Fruit fly (Drosophila melanogaster) whole organism, embryonic: Measurements from ENCODE around the gene rno.

Experiments
- Asciz ChIP-seq: fragments of 200-800 bp; sonication (Bioruptor generic); optimal IDR thresholded peaks from 2 replicates; lab custom pipeline; 2017; ENCODE audit warnings: missing biosample characterization, mild to moderate bottlenecking, missing genetic modification characterization, missing genetic modification reagents
- Bdp1 ChIP-seq: fragments of 200-800 bp; sonication (Bioruptor generic); optimal IDR thresholded peaks from 3 replicates; lab custom pipeline; 2016; ENCODE audit warnings: missing biosample characterization, missing genetic modification characterization
- CG10209 ChIP-seq: fragments of 200-800 bp; sonication (Bioruptor generic); optimal IDR thresholded peaks from 3 replicates; lab custom pipeline; 2017; ENCODE audit warnings: missing biosample characterization, mild to moderate bottlenecking, missing genetic modification characterization, missing genetic modification reagents
- CG10654 ChIP-seq: fragments of 200-800 bp; sonication (Bioruptor generic); optimal IDR thresholded peaks from 2 replicates; lab custom pipeline; 2016; ENCODE audit warnings: missing biosample characterization, missing genetic modification characterization
- CG10959 ChIP-seq: fragments of 200-800 bp; sonication (Bioruptor generic); IDR thresholded peaks from 2 replicates; pipeline ENCODE4 v1.3.6; 2022; ENCODE audit warnings: missing biosample characterization, missing genetic modification characterization
- CG11696 ChIP-seq: fragments of 200-800 bp; sonication (Bioruptor generic); IDR thresholded peaks from 2 replicates; pipeline ENCODE4 v1.3.6; 2022; ENCODE audit warnings: missing biosample characterization, missing genetic modification characterization
- CG12104 ChIP-seq: fragments of 200-800 bp; sonication (Bioruptor generic); optimal IDR thresholded peaks from 3 replicates; lab custom pipeline; 2016; ENCODE audit warnings: missing biosample characterization, missing genetic modification characterization
- CG12391 ChIP-seq: fragments of 200-800 bp; sonication (Bioruptor generic); optimal IDR thresholded peaks from 3 replicates; lab custom pipeline; 2018; ENCODE audit warnings: missing biosample characterization, mild to moderate bottlenecking, missing genetic modification characterization, moderate library complexity
- CG13287 ChIP-seq: fragments of 200-800 bp; sonication (Bioruptor generic); IDR thresholded peaks from 2 replicates; pipeline ENCODE4 v1.3.6; 2022; ENCODE audit warnings: missing biosample characterization, missing genetic modification characterization; ENCODE audit not compliant: partially characterized antibody
- CG14667 ChIP-seq: fragments of 200-800 bp; sonication (Bioruptor generic); IDR thresholded peaks from 2 replicates; pipeline ENCODE4 v1.3.6; 2022; ENCODE audit warnings: missing biosample characterization, missing genetic modification characterization
- CG1603 ChIP-seq: fragments of 200-800 bp; sonication (Bioruptor generic); optimal IDR thresholded peaks from 2 replicates; lab custom pipeline; 2019; ENCODE audit warnings: missing biosample characterization, mild to moderate bottlenecking, missing genetic modification characterization, moderate library complexity
- CG18619 ChIP-seq: fragments of 200-800 bp; sonication (Bioruptor generic); optimal IDR thresholded peaks from 3 replicates; lab custom pipeline; 2017; ENCODE audit warnings: missing biosample characterization, mild to moderate bottlenecking, missing genetic modification characterization
- CG2712 ChIP-seq: fragments of 200-800 bp; optimal IDR thresholded peaks from 3 replicates; lab custom pipeline; 2019; ENCODE audit warnings: missing biosample characterization, mild to moderate bottlenecking, missing genetic modification characterization, moderate library complexity
- CG32767 ChIP-seq: fragments of 200-800 bp; sonication (Bioruptor generic); IDR thresholded peaks from 2 replicates; pipeline ENCODE4 v1.3.6; 2022; ENCODE audit warnings: missing biosample characterization, missing genetic modification characterization
- CG3407 ChIP-seq: fragments of 200-800 bp; sonication (Bioruptor generic); optimal IDR thresholded peaks from 2 replicates; lab custom pipeline; 2018; ENCODE audit warnings: missing biosample characterization, mild to moderate bottlenecking, missing genetic modification characterization
- CG4424 ChIP-seq: fragments of 200-800 bp; sonication (Bioruptor generic); optimal IDR thresholded peaks from 3 replicates; lab custom pipeline; 2016; ENCODE audit warnings: missing biosample characterization, missing genetic modification characterization
- CG4707 ChIP-seq: fragments of 200-800 bp; sonication (Bioruptor generic); optimal IDR thresholded peaks from 2 replicates; lab custom pipeline; 2018; ENCODE audit warnings: missing biosample characterization, mild to moderate bottlenecking, missing genetic modification characterization, moderate library complexity
- CG6175 ChIP-seq: fragments of 200-800 bp; sonication (Bioruptor generic); IDR thresholded peaks from 3 replicates; pipeline ENCODE4 v1.3.6; 2022; ENCODE audit warnings: missing biosample characterization, missing genetic modification characterization
- Dfd ChIP-seq, 2 experiments: fragments of >200 bp; optimal IDR thresholded peaks; 2 replicates each; lab custom pipeline; 2017; ENCODE audit warnings: missing biosample characterization in 2 of 2, missing genetic modification characterization in 2 of 2
- Elba2 ChIP-seq: fragments of 200-800 bp; sonication (Bioruptor generic); optimal IDR thresholded peaks from 3 replicates; lab custom pipeline; 2016; ENCODE audit warnings: missing biosample characterization, missing genetic modification characterization
- Fer3 ChIP-seq: fragments of 200-800 bp; sonication (Bioruptor generic); optimal IDR thresholded peaks from 2 replicates; lab custom pipeline; 2018; ENCODE audit warnings: missing biosample characterization, mild to moderate bottlenecking, missing genetic modification characterization, moderate library complexity
- Gug ChIP-seq: fragments of 200-800 bp; sonication (Bioruptor generic); IDR thresholded peaks from 4 replicates; pipeline ENCODE4 v1.3.6; 2022; ENCODE audit warnings: missing biosample characterization, missing genetic modification characterization
- H15 ChIP-seq: fragments of 200-800 bp; sonication (Bioruptor generic); IDR thresholded peaks from 3 replicates; pipeline ENCODE4 v1.3.6; 2022; ENCODE audit warnings: missing biosample characterization, missing genetic modification characterization
- HHEX ChIP-seq: fragments of 200-800 bp; sonication (Bioruptor generic); optimal IDR thresholded peaks from 3 replicates; lab custom pipeline; 2017; ENCODE audit warnings: missing biosample characterization, mild to moderate bottlenecking, missing genetic modification characterization, missing genetic modification reagents
- HLH4C ChIP-seq: fragments of 200-800 bp; sonication (Bioruptor generic); IDR thresholded peaks from 3 replicates; pipeline ENCODE4 v1.3.6; 2022; ENCODE audit warnings: missing biosample characterization, missing genetic modification characterization; ENCODE audit not compliant: partially characterized antibody
- Hr3 ChIP-seq: fragments of 200-800 bp; sonication (Bioruptor generic); optimal IDR thresholded peaks from 3 replicates; lab custom pipeline; 2016; ENCODE audit warnings: missing biosample characterization, missing genetic modification characterization
- Meics ChIP-seq: fragments of 200-800 bp; sonication (Bioruptor generic); optimal IDR thresholded peaks from 2 replicates; lab custom pipeline; 2017; ENCODE audit warnings: missing biosample characterization, mild to moderate bottlenecking, missing genetic modification characterization
- Mes4 ChIP-seq: fragments of 200-800 bp; sonication (Bioruptor generic); optimal IDR thresholded peaks from 2 replicates; lab custom pipeline; 2016; ENCODE audit warnings: missing biosample characterization, missing genetic modification characterization
- NfI ChIP-seq: fragments of 200-800 bp; sonication (Bioruptor generic); optimal IDR thresholded peaks from 3 replicates; lab custom pipeline; 2018; ENCODE audit warnings: missing biosample characterization, mild to moderate bottlenecking, missing genetic modification characterization, moderate library complexity
- Pdp1 ChIP-seq, 2 experiments: fragments of 200-800 bp; sonication (Bioruptor generic); optimal IDR thresholded peaks; 3 replicates each; lab custom pipeline; 2016; ENCODE audit warnings: missing biosample characterization in 2 of 2, missing genetic modification characterization in 2 of 2, mild to moderate bottlenecking in 1 of 2, moderate library complexity in 1 of 2
- Six4 ChIP-seq: fragments of 200-800 bp; sonication (Bioruptor generic); optimal IDR thresholded peaks from 2 replicates; lab custom pipeline; 2016; ENCODE audit warnings: missing biosample characterization, missing genetic modification characterization
- Trl ChIP-seq, 3 experiments: fragments of >200 bp in 2 of 3; fragments of 200-800 bp in 1 of 3; sonication (Bioruptor generic) in 1 of 3; optimal IDR thresholded peaks; 2 replicates in 1 of 3; 3 replicates in 2 of 3; lab custom pipeline; 2016 to 2017; ENCODE audit warnings: missing biosample characterization in 1 of 3, missing genetic modification characterization in 1 of 3
- Vsx1 ChIP-seq: fragments of 200-800 bp; sonication (Bioruptor generic); optimal IDR thresholded peaks from 2 replicates; lab custom pipeline; 2017; ENCODE audit warnings: missing biosample characterization, mild to moderate bottlenecking, missing genetic modification characterization, missing genetic modification reagents
- bsh ChIP-seq, 2 experiments: fragments of 200-800 bp; sonication (Bioruptor generic); optimal IDR thresholded peaks; 2 replicates each; lab custom pipeline; 2017 to 2018; ENCODE audit warnings: mild to moderate bottlenecking in 2 of 2, missing biosample characterization in 2 of 2, missing genetic modification characterization in 2 of 2, moderate library complexity in 1 of 2
- chinmo ChIP-seq: fragments of 200-800 bp; sonication (Bioruptor generic); IDR thresholded peaks from 4 replicates; pipeline ENCODE4 v1.3.6; 2022; ENCODE audit warnings: missing biosample characterization, missing genetic modification characterization; ENCODE audit not compliant: partially characterized antibody
- danr ChIP-seq: fragments of 200-800 bp; sonication (Bioruptor generic); IDR thresholded peaks from 2 replicates; pipeline ENCODE4 v1.3.6; 2022; ENCODE audit warnings: missing biosample characterization, missing genetic modification characterization
- dm ChIP-seq: fragments of 200-800 bp; sonication (Bioruptor generic); optimal IDR thresholded peaks from 3 replicates; lab custom pipeline; 2016; ENCODE audit warnings: missing biosample characterization, missing genetic modification characterization
- eyg ChIP-seq: fragments of 200-800 bp; sonication (Bioruptor generic); optimal IDR thresholded peaks from 3 replicates; lab custom pipeline; 2016; ENCODE audit warnings: missing biosample characterization, missing genetic modification characterization
- fd3F ChIP-seq: fragments of 200-800 bp; sonication (Bioruptor generic); optimal IDR thresholded peaks from 2 replicates; lab custom pipeline; 2018; ENCODE audit warnings: missing biosample characterization, mild to moderate bottlenecking, missing genetic modification characterization, moderate library complexity
- fd64A ChIP-seq: fragments of 200-800 bp; sonication (Bioruptor generic); optimal IDR thresholded peaks from 3 replicates; lab custom pipeline; 2018; ENCODE audit warnings: missing biosample characterization, mild to moderate bottlenecking, missing genetic modification characterization
- gcm2 ChIP-seq: fragments of 200-800 bp; sonication (Bioruptor generic); optimal IDR thresholded peaks from 2 replicates; lab custom pipeline; 2016; ENCODE audit warnings: missing biosample characterization, missing genetic modification characterization
- ham ChIP-seq: fragments of 200-800 bp; sonication (Bioruptor generic); IDR thresholded peaks from 2 replicates; pipeline ENCODE4 v1.3.6; 2022; ENCODE audit warnings: missing biosample characterization, missing genetic modification characterization
- hkb ChIP-seq, 2 experiments: fragments of 200-800 bp in 1 of 2; fragments of >200 bp in 1 of 2; sonication (Bioruptor generic) in 1 of 2; IDR thresholded peaks in 1 of 2; optimal IDR thresholded peaks in 1 of 2; 2 replicates each; pipeline versions ENCODE4 v1.3.6 to Lab custom; 2017 to 2022; ENCODE audit warnings: missing biosample characterization in 1 of 2, missing genetic modification characterization in 1 of 2
- jing ChIP-seq: fragments of 200-800 bp; sonication (Bioruptor generic); optimal IDR thresholded peaks from 2 replicates; lab custom pipeline; 2018; ENCODE audit warnings: missing biosample characterization, mild to moderate bottlenecking, missing genetic modification characterization
- mirr ChIP-seq: fragments of 200-800 bp; sonication (Bioruptor generic); optimal IDR thresholded peaks from 3 replicates; lab custom pipeline; 2018; ENCODE audit warnings: missing biosample characterization, mild to moderate bottlenecking, missing genetic modification characterization
- nau ChIP-seq: fragments of 200-800 bp; sonication (Bioruptor generic); optimal IDR thresholded peaks from 3 replicates; lab custom pipeline; 2017; ENCODE audit warnings: missing biosample characterization, mild to moderate bottlenecking, missing genetic modification characterization, missing genetic modification reagents
- phol ChIP-seq: fragments of 200-800 bp; sonication (Bioruptor generic); optimal IDR thresholded peaks from 3 replicates; lab custom pipeline; 2018; ENCODE audit warnings: missing biosample characterization, mild to moderate bottlenecking, missing genetic modification characterization, moderate library complexity
- slp2 ChIP-seq: fragments of 200-800 bp; sonication (Bioruptor generic); optimal IDR thresholded peaks from 2 replicates; lab custom pipeline; 2016; ENCODE audit warnings: missing biosample characterization, missing genetic modification characterization
- ttk ChIP-seq: fragments of 200-800 bp; sonication (Bioruptor generic); IDR thresholded peaks from 2 replicates; pipeline ENCODE4 v2.1.2; 2022; ENCODE audit warnings: missing biosample characterization, missing genetic modification characterization

The rno gene

DNA sequence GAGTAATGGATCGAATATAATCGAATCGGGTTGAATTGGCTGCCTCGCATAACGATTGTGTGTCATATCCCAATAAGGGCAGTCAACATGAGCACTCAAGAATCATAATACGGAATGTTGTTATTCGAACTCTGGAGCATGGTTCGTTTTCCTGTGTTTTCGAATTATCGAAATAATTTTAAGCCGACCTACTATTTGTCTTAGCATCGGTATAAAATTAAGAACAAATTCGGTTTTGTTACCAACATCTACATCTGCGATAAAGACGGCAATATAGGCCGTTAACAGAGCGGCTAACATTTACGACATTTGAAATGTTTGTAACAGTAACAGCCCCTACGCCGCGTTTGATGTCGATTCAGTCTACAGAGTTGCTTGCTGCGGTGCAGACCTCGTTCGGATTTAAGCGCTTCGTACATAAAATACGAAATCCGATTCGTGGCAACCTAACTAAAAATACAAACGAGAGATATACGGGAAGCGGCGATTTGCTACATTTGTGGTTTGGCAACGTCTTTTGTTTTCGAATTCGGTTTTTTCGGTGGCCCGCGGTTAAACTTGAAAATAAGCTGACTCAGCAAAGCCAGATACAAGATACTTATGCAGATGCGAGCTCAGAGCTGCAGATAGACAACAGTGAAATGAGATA is 39.0 kb downstream of the rno start (continued):
- TF ChIP-seq Bdp1 (GFP tag; lab: Kevin White, UChicago) (no peak), Dfd (GFP tag; optimal IDR thresholded peaks at IDR 0.05; lab: Kevin White, UChicago) (no peak), fd3F (GFP tag; lab: Kevin White, UChicago) (no peak), fd64A (GFP tag; lab: Kevin White, UChicago) (no peak), NfI (GFP tag; lab: Kevin White, UChicago) (no peak), CG11696 (no peak), Asciz (no peak), Hr3 (GFP tag; lab: Kevin White, UChicago) (no peak), jing (GFP tag; lab: Kevin White, UChicago) (no peak), Trl (optimal IDR thresholded peaks at IDR 0.05; lab: Kevin White, UChicago) (no peak), Trl (GFP tag; optimal IDR thresholded peaks at IDR 0.05; lab: Kevin White, UChicago) (no peak), Mes4 (GFP tag; lab: Kevin White, UChicago) (no peak), CG10654 (GFP tag; lab: Kevin White, UChicago) (no peak), HLH4C (GFP tag; lab: Robert Waterston, UW) (no peak), Vsx1 (GFP tag; lab: Kevin White, UChicago) (no peak), CG12104 (GFP tag; lab: Kevin White, UChicago) (no peak), CG10209 (GFP tag; lab: Kevin White, UChicago) (no peak), Gug (GFP tag; lab: Robert Waterston, UW) (no peak), H15 (GFP tag; lab: Robert Waterston, UW) (no peak), CG18619 (GFP tag; lab: Kevin White, UChicago) (no peak), CG10959 (GFP tag; lab: Robert Waterston, UW) (no peak), CG2712 (tag; lab: Kevin White, UChicago) (peak; percentile 2), bsh (GFP tag; optimal IDR thresholded peaks at IDR 0.05; lab: Kevin White, UChicago) (no peak), mirr (peak; percentile 72), danr (GFP tag; lab: Robert Waterston, UW) (no peak), slp2 (no peak), CG13287 (peak; percentile 44; the same call in 1 of the 2 replicates), CG12391 (no peak), CG1603 (tag; lab: Kevin White, UChicago) (peak; percentile 7), Elba2 (GFP tag; lab: Kevin White, UChicago) (no peak), CG14667 (GFP tag; lab: Robert Waterston, UW) (no peak), Pdp1 (GFP tag; optimal IDR thresholded peaks at IDR 0.05; lab: Kevin White, UChicago) (no peak), Meics (GFP tag; lab: Kevin White, UChicago) (peak; percentile 8), Fer3 (tag; lab: Kevin White, UChicago) (peak; percentile 12), gcm2 (GFP tag; lab: Kevin White, UChicago) (peak; percentile 5), phol (tag; lab: Kevin White, UChicago) (no peak), CG6175 (GFP tag; lab: Robert Waterston, UW) (no peak; the same call in 2 of the 3 replicates), chinmo (GFP tag; lab: Robert Waterston, UW) (peak; percentile 95; the same call in 3 of the 4 replicates), ttk (GFP tag; lab: Robert Waterston, UW) (no peak), dm (GFP tag; lab: Kevin White, UChicago) (no peak), CG3407 (GFP tag; lab: Kevin White, UChicago) (no peak), nau (GFP tag; lab: Kevin White, UChicago) (no peak), ham (GFP tag; lab: Robert Waterston, UW) (no peak), eyg (GFP tag; lab: Kevin White, UChicago) (no peak), CG4707 (GFP tag; lab: Kevin White, UChicago) (no peak), Six4 (GFP tag; lab: Kevin White, UChicago) (no peak), HHEX (GFP tag; lab: Kevin White, UChicago) (no peak), CG32767 (no peak), CG4424 (no peak), hkb (optimal IDR thresholded peaks at IDR 0.05; lab: Kevin White, UChicago) (no peak), hkb (GFP tag; IDR thresholded peaks at IDR 0.05; lab: Robert Waterston, UW) (peak; percentile 40; the same call in 1 of the 2 replicates)
